Worm (Caenorhabditis elegans): Measurements from ENCODE around the gene sas-4.
A peak's percentile ranks its signal among the peaks of the same experiment; 100 is the strongest.

Gene sas-4

DNA sequence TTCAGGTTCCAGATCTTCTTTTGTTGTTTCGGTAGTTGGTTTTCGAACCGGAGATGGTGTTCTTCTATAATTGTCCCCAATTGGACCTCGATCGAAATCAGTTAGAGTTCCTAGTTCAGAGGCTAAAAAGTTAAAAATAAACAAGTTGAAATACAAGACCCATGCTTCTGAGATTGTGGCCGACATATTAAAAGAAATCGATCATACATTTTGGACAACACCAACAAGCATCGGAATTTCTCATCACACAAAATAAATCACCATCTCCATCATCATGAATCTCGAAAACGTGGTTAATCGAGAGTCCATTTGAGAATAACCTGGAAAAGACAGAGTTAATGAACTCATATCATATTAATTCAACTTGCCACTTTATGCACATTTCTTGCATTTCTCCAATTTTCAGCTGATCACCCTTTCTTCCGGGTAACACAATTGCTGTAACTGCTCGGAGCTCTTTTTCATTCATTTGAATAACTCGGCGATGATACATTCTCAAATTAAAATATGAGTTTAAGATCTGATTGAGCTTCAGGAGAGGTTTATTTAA, 46.6 kb downstream of the sas-4 start, which contains the start of the genes mps-4 and F09G8.10:
mps-4 (minus strand) TSS at position 101 of the 550 bp plus-strand sequence.
F09G8.10 (minus strand) TSS at position 500 of the 550 bp plus-strand sequence.
- TF ChIP-seq attf-5 (GFP tag; optimal IDR thresholded peaks at IDR 0.05), result no peak
- TF ChIP-seq ztf-25 (GFP tag; IDR thresholded peaks at IDR 0.05), result no peak
- no peak for TF ChIP-seq lag-1 (GFP tag; IDR thresholded peaks at IDR 0.05)
- TF ChIP-seq hlh-26 (GFP tag; conservative IDR thresholded peaks at IDR 0.05), result no peak
- no peak for TF ChIP-seq lin-40 (tag; optimal IDR thresholded peaks at IDR 0.05)
- no peak for TF ChIP-seq rpc-1 (optimal IDR thresholded peaks at IDR 0.05)
- no peak for TF ChIP-seq rpc-1 (tag; optimal IDR thresholded peaks at IDR 0.05)
- no peak for TF ChIP-seq ceh-58 (GFP tag; IDR thresholded peaks at IDR 0.05)
- TF ChIP-seq xnd-1 (tag; optimal IDR thresholded peaks at IDR 0.05), result no peak
- no peak for TF ChIP-seq B0019.2 (GFP tag; conservative IDR thresholded peaks at IDR 0.05)
- TF ChIP-seq snpc-3.4 (tag; optimal IDR thresholded peaks at IDR 0.05), result no peak
- TF ChIP-seq ets-4 (GFP tag; optimal IDR thresholded peaks at IDR 0.05), result no peak
- no peak for TF ChIP-seq ccch-3 (GFP tag; optimal IDR thresholded peaks at IDR 0.05)
- no peak for TF ChIP-seq ceh-40 (GFP tag; IDR thresholded peaks at IDR 0.05)
- TF ChIP-seq ztf-28 (GFP tag; IDR thresholded peaks at IDR 0.05), result no peak

DNA sequence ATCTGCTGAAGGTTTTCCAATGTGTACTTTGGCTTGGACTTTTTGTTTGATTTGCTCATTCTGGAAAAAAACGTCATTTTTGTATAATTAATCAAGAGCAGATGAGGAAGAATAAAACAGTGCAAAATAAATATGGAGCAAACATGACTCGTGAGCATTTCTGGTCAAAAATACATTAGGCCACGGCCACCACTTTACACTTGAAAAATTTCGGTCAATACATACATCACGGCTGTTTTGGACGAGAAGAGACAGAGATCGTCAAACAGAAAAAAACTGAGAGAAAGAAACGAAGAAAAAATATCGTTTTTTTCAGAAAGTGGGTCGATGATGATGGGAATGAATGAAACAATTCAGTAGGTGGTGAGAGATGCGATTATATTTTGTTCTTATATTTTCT, 50.1 kb downstream of the sas-4 start, which contains the start of the genes F09G8.7 and crn-7:
F09G8.7 (minus strand) TSS at position 60 of the 400 bp plus-strand sequence.
crn-7 (plus strand) TSS at position 236 of the 400 bp plus-strand sequence.
- TF ChIP-seq F22D6.2 (tag; optimal IDR thresholded peaks at IDR 0.05) (no peak), F23B12.7 (tag; optimal IDR thresholded peaks at IDR 0.05; ENCODE audit: insufficient read depth) (peak; percentile 29), mcd-1 (GFP tag; IDR thresholded peaks at IDR 0.05) (0 out of 2 replicates have a peak, but pooled peaks have one; percentile 21), attf-5 (GFP tag; optimal IDR thresholded peaks at IDR 0.05) (peak; percentile 44), dox-1 (GFP tag; IDR thresholded peaks at IDR 0.05) (peak; percentile 35; the same call in 1 of the 2 replicates), nhr-80 (tag; optimal IDR thresholded peaks at IDR 0.05) (peak; percentile 53)

DNA sequence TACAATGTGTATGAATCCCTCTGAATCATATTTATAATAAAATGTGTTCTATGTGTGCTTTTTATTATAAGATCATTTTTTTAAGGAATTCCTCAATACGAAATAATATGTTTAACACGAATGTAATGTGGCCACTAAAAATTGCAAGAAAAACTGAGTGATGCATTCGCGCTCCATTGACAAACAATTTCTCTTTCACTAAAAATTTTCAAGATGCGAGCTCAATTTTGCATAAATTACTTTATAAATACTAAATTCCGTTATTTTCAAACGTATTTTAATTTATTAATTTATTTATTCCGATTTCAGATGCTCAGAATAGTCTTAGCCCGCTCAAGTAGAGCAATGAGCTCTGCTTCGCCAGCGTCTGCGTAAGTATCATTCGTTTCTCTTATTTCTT, 52.6 kb downstream of the sas-4 start, which contains the start of gene mrps-9:
mrps-9 (plus strand) TSS at position 310 of the 400 bp plus-strand sequence.
- TF ChIP-seq cebp-2 (GFP tag; IDR thresholded peaks at IDR 0.05) (no peak), mcd-1 (GFP tag; IDR thresholded peaks at IDR 0.05) (peak; percentile 86)
